Fruit fly (Drosophila melanogaster) whole organism, embryonic: Measurements from ENCODE around the gene Dcps.

Experiments
- Atf-2 ChIP-seq: fragments of 200-800 bp; sonication (Bioruptor generic); optimal IDR thresholded peaks from 2 replicates; lab custom pipeline; 2016; ENCODE audit warnings: missing biosample characterization, missing genetic modification characterization
- CG10274 ChIP-seq: fragments of 200-800 bp; sonication (Bioruptor generic); optimal IDR thresholded peaks from 3 replicates; lab custom pipeline; 2017; ENCODE audit warnings: missing biosample characterization, mild to moderate bottlenecking, missing genetic modification characterization
- CG10366 ChIP-seq: fragments of 200-800 bp; sonication (Bioruptor generic); IDR thresholded peaks from 2 replicates; pipeline ENCODE4 v1.3.6; 2022; ENCODE audit warnings: missing biosample characterization, missing genetic modification characterization
- CG11247 ChIP-seq: fragments of 200-800 bp; sonication (Bioruptor generic); IDR thresholded peaks from 2 replicates; pipeline ENCODE4 v1.3.6; 2022; ENCODE audit warnings: missing biosample characterization, missing genetic modification characterization
- CG13287 ChIP-seq: fragments of 200-800 bp; sonication (Bioruptor generic); IDR thresholded peaks from 2 replicates; pipeline ENCODE4 v1.3.6; 2022; ENCODE audit warnings: missing biosample characterization, missing genetic modification characterization; ENCODE audit not compliant: partially characterized antibody
- CG15011 ChIP-seq: fragments of 200-800 bp; sonication (Bioruptor generic); optimal IDR thresholded peaks from 3 replicates; lab custom pipeline; 2018; ENCODE audit warnings: missing biosample characterization, mild to moderate bottlenecking, missing genetic modification characterization
- CG16863 ChIP-seq: fragments of 200-800 bp; sonication (Bioruptor generic); optimal IDR thresholded peaks from 3 replicates; lab custom pipeline; 2016; ENCODE audit warnings: missing biosample characterization, missing genetic modification characterization
- CG17802 ChIP-seq: fragments of 200-800 bp; sonication (Bioruptor generic); optimal IDR thresholded peaks from 2 replicates; lab custom pipeline; 2018; ENCODE audit warnings: missing biosample characterization, mild to moderate bottlenecking, missing genetic modification characterization, moderate library complexity
- CG1832 ChIP-seq: fragments of 200-800 bp; sonication (Bioruptor generic); optimal IDR thresholded peaks from 2 replicates; lab custom pipeline; 2017; ENCODE audit warnings: missing biosample characterization, mild to moderate bottlenecking, missing genetic modification characterization, inconsistent platforms
- CG2199 ChIP-seq: fragments of 200-800 bp; sonication (Bioruptor generic); IDR thresholded peaks from 3 replicates; pipeline ENCODE4 v1.3.6; 2022; ENCODE audit warnings: missing biosample characterization, missing genetic modification characterization
- CG2678 ChIP-seq: fragments of 200-800 bp; sonication (Bioruptor generic); optimal IDR thresholded peaks from 3 replicates; lab custom pipeline; 2019; ENCODE audit warnings: missing biosample characterization, mild to moderate bottlenecking, missing genetic modification characterization, moderate library complexity
- CG2712 ChIP-seq: fragments of 200-800 bp; optimal IDR thresholded peaks from 3 replicates; lab custom pipeline; 2019; ENCODE audit warnings: missing biosample characterization, mild to moderate bottlenecking, missing genetic modification characterization, moderate library complexity
- CG32767 ChIP-seq: fragments of 200-800 bp; sonication (Bioruptor generic); IDR thresholded peaks from 2 replicates; pipeline ENCODE4 v1.3.6; 2022; ENCODE audit warnings: missing biosample characterization, missing genetic modification characterization
- CG33557 ChIP-seq: fragments of 200-800 bp; sonication (Bioruptor generic); optimal IDR thresholded peaks from 2 replicates; lab custom pipeline; 2019; ENCODE audit warnings: missing biosample characterization, mild to moderate bottlenecking, missing genetic modification characterization, moderate library complexity
- CG34422 ChIP-seq: fragments of 200-800 bp; sonication (Bioruptor generic); IDR thresholded peaks from 3 replicates; pipeline ENCODE4 v1.3.6; 2022; ENCODE audit warnings: missing biosample characterization, missing genetic modification characterization
- CG3995 ChIP-seq: fragments of 200-800 bp; sonication (Bioruptor generic); optimal IDR thresholded peaks from 3 replicates; lab custom pipeline; 2016; ENCODE audit warnings: missing biosample characterization, missing genetic modification characterization
- CG4404 ChIP-seq: fragments of 200-800 bp; sonication (Bioruptor generic); IDR thresholded peaks from 2 replicates; pipeline ENCODE4 v1.3.6; 2022; ENCODE audit warnings: missing biosample characterization, missing genetic modification characterization
- CG8290 ChIP-seq, 3 experiments: fragments of 200-800 bp; sonication (Bioruptor generic); optimal IDR thresholded peaks; 2 replicates each; lab custom pipeline; 2016 to 2019; ENCODE audit warnings: missing biosample characterization in 3 of 3, missing genetic modification characterization in 3 of 3, mild to moderate bottlenecking in 2 of 3, moderate library complexity in 1 of 3
- CG9215 ChIP-seq: fragments of 200-800 bp; sonication (Bioruptor generic); IDR thresholded peaks from 2 replicates; pipeline ENCODE4 v1.3.6; 2022; ENCODE audit warnings: missing biosample characterization, missing genetic modification characterization
- Camta ChIP-seq: fragments of 200-800 bp; sonication (Bioruptor generic); optimal IDR thresholded peaks from 2 replicates; lab custom pipeline; 2016; ENCODE audit warnings: missing biosample characterization, missing genetic modification characterization
- E2f2 ChIP-seq: fragments of 200-800 bp; sonication (Bioruptor generic); IDR thresholded peaks from 2 replicates; pipeline ENCODE4 v1.3.6; 2022; ENCODE audit warnings: missing biosample characterization, missing genetic modification characterization
- HmgZ ChIP-seq: fragments of 200-800 bp; sonication (Bioruptor generic); optimal IDR thresholded peaks from 2 replicates; lab custom pipeline; 2018; ENCODE audit warnings: missing biosample characterization, mild to moderate bottlenecking, missing genetic modification characterization
- Mrtf ChIP-seq: fragments of 200-800 bp; sonication (Bioruptor generic); IDR thresholded peaks from 3 replicates; pipeline ENCODE4 v1.3.6; 2022; ENCODE audit warnings: missing biosample characterization, missing genetic modification characterization
- NfI ChIP-seq: fragments of 200-800 bp; sonication (Bioruptor generic); optimal IDR thresholded peaks from 3 replicates; lab custom pipeline; 2018; ENCODE audit warnings: missing biosample characterization, mild to moderate bottlenecking, missing genetic modification characterization, moderate library complexity
- Opbp ChIP-seq: fragments of 200-800 bp; sonication (Bioruptor generic); IDR thresholded peaks from 3 replicates; pipeline ENCODE4 v1.3.6; 2022; ENCODE audit warnings: missing biosample characterization, missing genetic modification characterization; ENCODE audit not compliant: partially characterized antibody
- Ravus ChIP-seq: fragments of 200-800 bp; sonication (Bioruptor generic); IDR thresholded peaks from 2 replicates; pipeline ENCODE4 v1.3.6; 2022; ENCODE audit warnings: missing biosample characterization, missing genetic modification characterization
- Sin3A ChIP-seq: fragments of >200 bp; optimal IDR thresholded peaks from 2 replicates; lab custom pipeline; 2018
- az2 ChIP-seq: fragments of 200-800 bp; sonication (Bioruptor generic); optimal IDR thresholded peaks from 3 replicates; lab custom pipeline; 2016; ENCODE audit warnings: missing biosample characterization, missing genetic modification characterization
- bab2 ChIP-seq: fragments of 200-800 bp; sonication (Bioruptor generic); optimal IDR thresholded peaks from 2 replicates; lab custom pipeline; 2016; ENCODE audit warnings: missing biosample characterization, missing genetic modification characterization
- dm ChIP-seq: fragments of 200-800 bp; sonication (Bioruptor generic); optimal IDR thresholded peaks from 3 replicates; lab custom pipeline; 2016; ENCODE audit warnings: missing biosample characterization, missing genetic modification characterization
- dmrt11E ChIP-seq: fragments of 200-800 bp; sonication (Bioruptor generic); optimal IDR thresholded peaks from 3 replicates; lab custom pipeline; 2018; ENCODE audit warnings: missing biosample characterization, mild to moderate bottlenecking, missing genetic modification characterization, moderate library complexity
- her ChIP-seq: fragments of 200-800 bp; sonication (Bioruptor generic); optimal IDR thresholded peaks from 2 replicates; lab custom pipeline; 2016; ENCODE audit warnings: missing biosample characterization, missing genetic modification characterization
- ken ChIP-seq: fragments of 200-800 bp; sonication (Bioruptor generic); IDR thresholded peaks from 3 replicates; pipeline ENCODE4 v1.3.6; 2022; ENCODE audit warnings: missing biosample characterization, missing genetic modification characterization
- nerfin-2 ChIP-seq: fragments of 200-800 bp; sonication (Bioruptor generic); IDR thresholded peaks from 2 replicates; pipeline ENCODE4 v1.3.6; 2022; ENCODE audit warnings: missing biosample characterization, missing genetic modification characterization; ENCODE audit not compliant: partially characterized antibody
- nom ChIP-seq: fragments of 200-800 bp; sonication (Bioruptor generic); optimal IDR thresholded peaks from 2 replicates; lab custom pipeline; 2017; ENCODE audit warnings: missing biosample characterization, missing genetic modification characterization, mild to moderate bottlenecking, moderate library complexity, missing genetic modification reagents
- odd ChIP-seq: fragments of 200-800 bp; sonication (Bioruptor generic); optimal IDR thresholded peaks from 2 replicates; lab custom pipeline; 2017; ENCODE audit warnings: missing biosample characterization, mild to moderate bottlenecking, missing genetic modification characterization
- pros ChIP-seq: fragments of 200-800 bp; sonication (Bioruptor generic); optimal IDR thresholded peaks from 3 replicates; lab custom pipeline; 2019; ENCODE audit warnings: missing biosample characterization, mild to moderate bottlenecking, missing genetic modification characterization, moderate library complexity
- rib ChIP-seq: fragments of 200-800 bp; sonication (Bioruptor generic); IDR thresholded peaks from 2 replicates; pipeline ENCODE4 v1.3.6; 2022; ENCODE audit warnings: missing biosample characterization, missing genetic modification characterization
- ro ChIP-seq: fragments of 200-800 bp; sonication (Bioruptor generic); IDR thresholded peaks from 2 replicates; pipeline ENCODE4 v1.3.6; 2022; ENCODE audit warnings: missing biosample characterization, missing genetic modification characterization
- sim ChIP-seq: fragments of 200-800 bp; sonication (Bioruptor generic); IDR thresholded peaks from 2 replicates; pipeline ENCODE4 v1.3.6; 2022; ENCODE audit warnings: missing biosample characterization, missing genetic modification characterization
- sisA ChIP-seq: fragments of 200-800 bp; sonication (Bioruptor generic); IDR thresholded peaks from 2 replicates; pipeline ENCODE4 v1.3.6; 2022; ENCODE audit warnings: missing biosample characterization, missing genetic modification characterization
- sna ChIP-seq: fragments of 200-800 bp; sonication (Bioruptor generic); IDR thresholded peaks from 2 replicates; pipeline ENCODE4 v1.3.6; 2022; ENCODE audit warnings: missing biosample characterization, missing genetic modification characterization; ENCODE audit not compliant: partially characterized antibody
- ttk ChIP-seq: fragments of 200-800 bp; sonication (Bioruptor generic); IDR thresholded peaks from 2 replicates; pipeline ENCODE4 v2.1.2; 2022; ENCODE audit warnings: missing biosample characterization, missing genetic modification characterization
- tup ChIP-seq: fragments of 200-800 bp; sonication (Bioruptor generic); optimal IDR thresholded peaks from 2 replicates; lab custom pipeline; 2016; ENCODE audit warnings: missing biosample characterization, mild to moderate bottlenecking, missing genetic modification characterization, moderate library complexity
- twi ChIP-seq: fragments of 200-800 bp; optimal IDR thresholded peaks from 2 replicates; lab custom pipeline; 2019; ENCODE audit warnings: missing biosample characterization, mild to moderate bottlenecking, missing genetic modification characterization, moderate library complexity
- vfl ChIP-seq: fragments of 200-800 bp; sonication (Bioruptor generic); optimal IDR thresholded peaks from 2 replicates; lab custom pipeline; 2016; ENCODE audit warnings: missing biosample characterization, missing genetic modification characterization
- vnd ChIP-seq: fragments of 200-800 bp; sonication (Bioruptor generic); IDR thresholded peaks from 3 replicates; pipeline ENCODE4 v1.3.6; 2022; ENCODE audit warnings: missing biosample characterization, missing genetic modification characterization; ENCODE audit not compliant: partially characterized antibody
- wdn ChIP-seq: fragments of 200-800 bp; sonication (Bioruptor generic); IDR thresholded peaks from 2 replicates; pipeline ENCODE4 v1.3.6; 2022; ENCODE audit warnings: missing biosample characterization, missing genetic modification characterization

The Dcps gene

dm6 chr3R:5778731-5779593 lies 24.4 kb upstream of the Dcps start, which contains the start of gene jagn (continued):
- TF ChIP-seq Opbp (peak; percentile 100), HmgZ (tag; lab: Kevin White, UChicago) (peak; percentile 46), CG4404 (GFP tag; lab: Robert Waterston, UW) (peak; percentile 28; the same call in 1 of the 2 replicates), CG2712 (peak; percentile 54), Atf-2 (GFP tag; lab: Kevin White, UChicago) (peak; percentile 17), ken (peak; percentile 48; the same call in 2 of the 3 replicates), CG11247 (GFP tag; lab: Robert Waterston, UW) (peak; percentile 64), bab2 (peak; percentile 60), CG34422 (peak; percentile 59; the same call in 1 of the 3 replicates), Camta (peak; percentile 52), nerfin-2 (GFP tag; lab: Robert Waterston, UW) (peak; percentile 99), CG15011 (GFP tag; lab: Kevin White, UChicago) (peak; percentile 2), CG9215 (GFP tag; lab: Robert Waterston, UW) (peak; percentile 66), twi (tag; lab: Kevin White, UChicago) (peak; percentile 4), rib (GFP tag; lab: Robert Waterston, UW) (peak; percentile 55; the same call in 1 of the 2 replicates), CG2199 (GFP tag; lab: Robert Waterston, UW) (peak; percentile 91), sna (GFP tag; lab: Robert Waterston, UW) (peak; percentile 99), CG3995 (peak; percentile 14), nom (GFP tag; lab: Kevin White, UChicago) (no peak), CG8290 (GFP tag; optimal IDR thresholded peaks at IDR 0.05; lab: Kevin White, UChicago) (peak; percentile 53), CG8290 (tag; optimal IDR thresholded peaks at IDR 0.05; lab: Kevin White, UChicago) (peak in 1 of 2 experiments; percentile 75), vnd (GFP tag; lab: Robert Waterston, UW) (peak; percentile 100), CG10274 (GFP tag; lab: Kevin White, UChicago) (no peak), vfl (GFP tag; lab: Kevin White, UChicago) (peak; percentile 39), CG10366 (peak; percentile 45), wdn (GFP tag; lab: Robert Waterston, UW) (no peak), E2f2 (GFP tag; lab: Robert Waterston, UW) (peak; percentile 44; the same call in 1 of the 2 replicates), CG32767 (GFP tag; lab: Robert Waterston, UW) (no peak), tup (peak; percentile 6), NfI (peak; percentile 75), CG1832 (GFP tag; lab: Kevin White, UChicago) (peak; percentile 14), dmrt11E (tag; lab: Kevin White, UChicago) (peak; percentile 37), CG17802 (peak; percentile 36), Sin3A (lab: Kevin White, UChicago) (peak; percentile 75), sim (GFP tag; lab: Robert Waterston, UW) (no peak), dm (GFP tag; lab: Kevin White, UChicago) (peak; percentile 55), odd (peak; percentile 30), CG2678 (tag; lab: Kevin White, UChicago) (no peak), ro (GFP tag; lab: Robert Waterston, UW) (no peak), ttk (GFP tag; lab: Robert Waterston, UW) (peak; percentile 58), Ravus (GFP tag; lab: Robert Waterston, UW) (no peak), CG33557 (GFP tag; lab: Kevin White, UChicago) (peak; percentile 23), CG13287 (GFP tag; lab: Robert Waterston, UW) (peak; percentile 99), CG16863 (peak; percentile 45), Mrtf (GFP tag; lab: Robert Waterston, UW) (peak; percentile 68; the same call in 2 of the 3 replicates), sisA (GFP tag; lab: Robert Waterston, UW) (peak; percentile 62), pros (GFP tag; lab: Kevin White, UChicago) (no peak), her (GFP tag; lab: Kevin White, UChicago) (peak; percentile 54), az2 (peak; percentile 51)
